Worm (Caenorhabditis elegans): ENCODE measurements around the gene ZK1320.11.
A peak's percentile ranks its signal among the peaks of the same experiment; 100 is the strongest.

The ZK1320.11 gene

ce11 chrII:9706207-9706606 is 38.8 kb downstream of the ZK1320.11 start, which contains the start of gene Y53C12A.3:
Gene Y53C12A.3 (minus strand): TSS chrII:9706240.
- peak; percentile 48 for TF ChIP-seq W03F9.2 (tag; optimal IDR thresholded peaks at IDR 0.05)
- TF ChIP-seq him-1 (tag; optimal IDR thresholded peaks at IDR 0.05): no peak

ce11 chrII:9708835-9709299 is 41.4 kb downstream of the ZK1320.11 start, which contains the start of gene glt-5:
Gene glt-5 (minus strand): TSS chrII:9708885.
- TF ChIP-seq W03F9.2 (tag; optimal IDR thresholded peaks at IDR 0.05) (no peak), dao-5 (tag; optimal IDR thresholded peaks at IDR 0.05) (no peak), him-1 (tag; optimal IDR thresholded peaks at IDR 0.05) (no peak)

- no peak for TF ChIP-seq him-1 (tag; optimal IDR thresholded peaks at IDR 0.05)
- TF ChIP-seq dao-5 (tag; optimal IDR thresholded peaks at IDR 0.05): no peak
- TF ChIP-seq W03F9.2 (tag; optimal IDR thresholded peaks at IDR 0.05): no peak
Measured at ce11 chrII:9713083-9713482, 45.7 kb downstream of the ZK1320.11 start.

- TF ChIP-seq him-1 (tag; optimal IDR thresholded peaks at IDR 0.05) (no peak), W03F9.2 (tag; optimal IDR thresholded peaks at IDR 0.05) (peak; percentile 79)
Measured at ce11 chrII:9716417-9717039, 49.1 kb downstream of the ZK1320.11 start, which contains the start of gene wee-1.3. Gene wee-1.3 (minus strand): TSS chrII:9716467.

- TF ChIP-seq W03F9.2 (tag; optimal IDR thresholded peaks at IDR 0.05): no peak
- TF ChIP-seq dao-5 (tag; optimal IDR thresholded peaks at IDR 0.05): no peak
Measured at ce11 chrII:9717904-9718303, 50.5 kb downstream of the ZK1320.11 start, which contains the start of gene Y53C12A.6. Gene Y53C12A.6 (minus strand): TSS chrII:9718004.
